Fruit fly (Drosophila melanogaster) whole organism, embryonic: ENCODE measurements around the gene CG5196.

Experiments
- Adf1 ChIP-seq: fragments of 200-800 bp; sonication (Bioruptor generic); IDR thresholded peaks from 2 replicates; pipeline ENCODE4 v1.3.6; 2022; ENCODE audit warnings: missing biosample characterization, missing genetic modification characterization
- Asciz ChIP-seq: fragments of 200-800 bp; sonication (Bioruptor generic); optimal IDR thresholded peaks from 2 replicates; lab custom pipeline; 2017; ENCODE audit warnings: missing biosample characterization, mild to moderate bottlenecking, missing genetic modification characterization, missing genetic modification reagents
- Atf3 ChIP-seq: fragments of 200-800 bp; sonication (Bioruptor generic); optimal IDR thresholded peaks from 3 replicates; lab custom pipeline; 2016; ENCODE audit warnings: missing biosample characterization, missing genetic modification characterization
- Atf6 ChIP-seq: fragments of 200-800 bp; sonication (Bioruptor generic); IDR thresholded peaks from 2 replicates; pipeline ENCODE4 v1.3.6; 2022; ENCODE audit warnings: missing biosample characterization, missing genetic modification characterization
- Awh ChIP-seq: fragments of 200-800 bp; sonication (Bioruptor generic); IDR thresholded peaks from 2 replicates; pipeline ENCODE4, ENCODE4 v1.3.6; 2022; ENCODE audit warnings: missing biosample characterization, missing genetic modification characterization
- B-H2 ChIP-seq: fragments of 200-800 bp; sonication (Bioruptor generic); optimal IDR thresholded peaks from 2 replicates; lab custom pipeline; 2018; ENCODE audit warnings: missing biosample characterization, mild to moderate bottlenecking, missing genetic modification characterization
- Bgb ChIP-seq: fragments of 200-800 bp; sonication (Bioruptor generic); IDR thresholded peaks from 2 replicates; pipeline ENCODE4 v1.3.6; 2022; ENCODE audit warnings: missing biosample characterization, missing genetic modification characterization; ENCODE audit not compliant: partially characterized antibody
- CG10209 ChIP-seq: fragments of 200-800 bp; sonication (Bioruptor generic); optimal IDR thresholded peaks from 3 replicates; lab custom pipeline; 2017; ENCODE audit warnings: missing biosample characterization, mild to moderate bottlenecking, missing genetic modification characterization, missing genetic modification reagents
- CG10321 ChIP-seq: fragments of 200-800 bp; sonication (Bioruptor generic); IDR thresholded peaks from 2 replicates; pipeline ENCODE4 v1.3.6; 2022; ENCODE audit warnings: missing biosample characterization, missing genetic modification characterization
- CG10654 ChIP-seq: fragments of 200-800 bp; sonication (Bioruptor generic); optimal IDR thresholded peaks from 2 replicates; lab custom pipeline; 2016; ENCODE audit warnings: missing biosample characterization, missing genetic modification characterization
- CG12769 ChIP-seq: fragments of 200-800 bp; sonication (Bioruptor generic); optimal IDR thresholded peaks from 2 replicates; lab custom pipeline; 2019; ENCODE audit warnings: missing biosample characterization, mild to moderate bottlenecking, missing genetic modification characterization, moderate library complexity
- CG14860 ChIP-seq: fragments of 200-800 bp; sonication (Bioruptor generic); IDR thresholded peaks from 3 replicates; pipeline ENCODE4 v1.3.6; 2022; ENCODE audit warnings: missing biosample characterization, missing genetic modification characterization; ENCODE audit not compliant: partially characterized antibody
- CG17385 ChIP-seq: fragments of 200-800 bp; sonication (Bioruptor generic); optimal IDR thresholded peaks from 3 replicates; lab custom pipeline; 2018; ENCODE audit warnings: missing biosample characterization, mild to moderate bottlenecking, missing genetic modification characterization
- CG2116 ChIP-seq: fragments of 200-800 bp; sonication (Bioruptor generic); optimal IDR thresholded peaks from 3 replicates; lab custom pipeline; 2018; ENCODE audit warnings: missing biosample characterization, mild to moderate bottlenecking, missing genetic modification characterization
- CG2202 ChIP-seq: fragments of 200-800 bp; sonication (Bioruptor generic); optimal IDR thresholded peaks from 2 replicates; lab custom pipeline; 2018; ENCODE audit warnings: missing biosample characterization, mild to moderate bottlenecking, missing genetic modification characterization
- CG3407 ChIP-seq: fragments of 200-800 bp; sonication (Bioruptor generic); optimal IDR thresholded peaks from 2 replicates; lab custom pipeline; 2018; ENCODE audit warnings: missing biosample characterization, mild to moderate bottlenecking, missing genetic modification characterization
- CG34422 ChIP-seq: fragments of 200-800 bp; sonication (Bioruptor generic); IDR thresholded peaks from 3 replicates; pipeline ENCODE4 v1.3.6; 2022; ENCODE audit warnings: missing biosample characterization, missing genetic modification characterization
- CG4617 ChIP-seq: fragments of 200-800 bp; sonication (Bioruptor generic); optimal IDR thresholded peaks from 3 replicates; lab custom pipeline; 2016; ENCODE audit warnings: missing biosample characterization, missing genetic modification characterization, borderline replicate concordance
- CG7556 ChIP-seq: fragments of 200-800 bp; sonication (Bioruptor generic); optimal IDR thresholded peaks from 2 replicates; lab custom pipeline; 2017; ENCODE audit warnings: missing biosample characterization, mild to moderate bottlenecking, missing genetic modification characterization
- D19B ChIP-seq: fragments of 200-800 bp; sonication (Bioruptor generic); optimal IDR thresholded peaks from 2 replicates; lab custom pipeline; 2017; ENCODE audit warnings: missing biosample characterization, mild to moderate bottlenecking, missing genetic modification characterization
- Dek ChIP-seq: fragments of 200-800 bp; sonication (Bioruptor generic); optimal IDR thresholded peaks from 3 replicates; lab custom pipeline; 2019; ENCODE audit warnings: missing biosample characterization, mild to moderate bottlenecking, missing genetic modification characterization, moderate library complexity
- Dll ChIP-seq: fragments of 200-800 bp; sonication (Bioruptor generic); IDR thresholded peaks from 4 replicates; pipeline ENCODE4 v1.3.6; 2022; ENCODE audit warnings: missing biosample characterization, missing genetic modification characterization; ENCODE audit not compliant: partially characterized antibody
- Ets97D ChIP-seq: fragments of 200-800 bp; sonication (Bioruptor generic); optimal IDR thresholded peaks from 3 replicates; lab custom pipeline; 2016; ENCODE audit warnings: missing biosample characterization, missing genetic modification characterization
- Gsc ChIP-seq: fragments of 200-800 bp; sonication (Bioruptor generic); IDR thresholded peaks from 2 replicates; pipeline ENCODE4 v1.3.6; 2022; ENCODE audit warnings: missing biosample characterization, missing genetic modification characterization
- HHEX ChIP-seq: fragments of 200-800 bp; sonication (Bioruptor generic); optimal IDR thresholded peaks from 3 replicates; lab custom pipeline; 2017; ENCODE audit warnings: missing biosample characterization, mild to moderate bottlenecking, missing genetic modification characterization, missing genetic modification reagents
- HmgD ChIP-seq: fragments of 200-800 bp; sonication (Bioruptor generic); optimal IDR thresholded peaks from 3 replicates; lab custom pipeline; 2016; ENCODE audit warnings: missing biosample characterization, missing genetic modification characterization
- MESR4 ChIP-seq: fragments of 200-800 bp; sonication (Bioruptor generic); optimal IDR thresholded peaks from 2 replicates; lab custom pipeline; 2018; ENCODE audit warnings: missing biosample characterization, mild to moderate bottlenecking, missing genetic modification characterization, moderate library complexity
- Mes4 ChIP-seq: fragments of 200-800 bp; sonication (Bioruptor generic); optimal IDR thresholded peaks from 2 replicates; lab custom pipeline; 2016; ENCODE audit warnings: missing biosample characterization, missing genetic modification characterization
- Myb ChIP-seq: fragments of 200-800 bp; sonication (Bioruptor generic); optimal IDR thresholded peaks from 2 replicates; lab custom pipeline; 2016; ENCODE audit warnings: missing biosample characterization, missing genetic modification characterization
- NK7.1 ChIP-seq: fragments of 200-800 bp; sonication (Bioruptor generic); optimal IDR thresholded peaks from 3 replicates; lab custom pipeline; 2016; ENCODE audit warnings: missing biosample characterization, missing genetic modification characterization
- Stat92E ChIP-seq, 3 experiments: fragments of >200 bp in 2 of 3; fragments of 200-800 bp in 1 of 3; sonication (Bioruptor generic) in 1 of 3; optimal IDR thresholded peaks; 2 replicates each; lab custom pipeline; 2017 to 2019; ENCODE audit warnings: missing biosample characterization in 3 of 3, missing genetic modification characterization in 3 of 3, mild to moderate bottlenecking in 1 of 3, moderate library complexity in 1 of 3
- ato ChIP-seq: fragments of 200-800 bp; sonication (Bioruptor generic); IDR thresholded peaks from 2 replicates; pipeline ENCODE4 v1.3.6; 2022; ENCODE audit warnings: missing biosample characterization, missing genetic modification characterization; ENCODE audit not compliant: partially characterized antibody
- bcd ChIP-seq: fragments of 200-800 bp; sonication (Bioruptor generic); optimal IDR thresholded peaks from 2 replicates; lab custom pipeline; 2017; ENCODE audit warnings: missing biosample characterization, mild to moderate bottlenecking, missing genetic modification characterization
- dpn ChIP-seq, 2 experiments: fragments of 200-800 bp; sonication (Bioruptor generic); optimal IDR thresholded peaks; 3 replicates each; lab custom pipeline; 2016; ENCODE audit warnings: missing biosample characterization in 2 of 2, missing genetic modification characterization in 2 of 2
- gt ChIP-seq: fragments of 200-800 bp; sonication (Bioruptor generic); IDR thresholded peaks from 2 replicates; pipeline ENCODE4 v1.3.6; 2022; ENCODE audit warnings: missing biosample characterization, missing genetic modification characterization
- hb ChIP-seq: fragments of 200-800 bp; sonication (Bioruptor generic); IDR thresholded peaks from 3 replicates; pipeline ENCODE4 v1.3.6; 2022; ENCODE audit warnings: missing biosample characterization, missing genetic modification characterization; ENCODE audit not compliant: partially characterized antibody
- ind ChIP-seq: fragments of 200-800 bp; sonication (Bioruptor generic); optimal IDR thresholded peaks from 3 replicates; lab custom pipeline; 2016; ENCODE audit warnings: missing biosample characterization, missing genetic modification characterization
- jigr1 ChIP-seq: fragments of 200-800 bp; sonication (Bioruptor generic); IDR thresholded peaks from 3 replicates; pipeline ENCODE4 v1.3.6; 2022; ENCODE audit warnings: missing biosample characterization, missing genetic modification characterization
- knrl ChIP-seq: fragments of 200-800 bp; sonication (Bioruptor generic); IDR thresholded peaks from 3 replicates; pipeline ENCODE4 v1.3.6; 2022; ENCODE audit warnings: missing biosample characterization, missing genetic modification characterization; ENCODE audit not compliant: partially characterized antibody
- peb ChIP-seq: fragments of 200-800 bp; sonication (Bioruptor generic); IDR thresholded peaks from 2 replicates; pipeline ENCODE4 v1.3.6; 2022; ENCODE audit warnings: missing biosample characterization, missing genetic modification characterization
- prd ChIP-seq, 3 experiments: fragments of >200 bp in 2 of 3; fragments of 200-800 bp in 1 of 3; sonication (Bioruptor generic) in 1 of 3; optimal IDR thresholded peaks in 2 of 3; IDR thresholded peaks in 1 of 3; 2 replicates in 2 of 3; 3 replicates in 1 of 3; pipeline versions ENCODE4 v1.3.6 to Lab custom; 2017 to 2022; ENCODE audit warnings: missing biosample characterization in 1 of 3, missing genetic modification characterization in 1 of 3
- repo ChIP-seq: fragments of 200-800 bp; sonication (Bioruptor generic); optimal IDR thresholded peaks from 2 replicates; lab custom pipeline; 2016; ENCODE audit warnings: missing biosample characterization, missing genetic modification characterization
- row ChIP-seq: fragments of 200-800 bp; sonication (Bioruptor generic); IDR thresholded peaks from 3 replicates; pipeline ENCODE4 v1.3.6; 2022; ENCODE audit warnings: missing biosample characterization, missing genetic modification characterization
- run ChIP-seq: fragments of 200-800 bp; sonication (Bioruptor generic); optimal IDR thresholded peaks from 3 replicates; lab custom pipeline; 2018; ENCODE audit warnings: missing biosample characterization, mild to moderate bottlenecking, missing genetic modification characterization
- sisA ChIP-seq: fragments of 200-800 bp; sonication (Bioruptor generic); IDR thresholded peaks from 2 replicates; pipeline ENCODE4 v1.3.6; 2022; ENCODE audit warnings: missing biosample characterization, missing genetic modification characterization
- unc-4 ChIP-seq: fragments of 200-800 bp; sonication (Bioruptor generic); IDR thresholded peaks from 2 replicates; pipeline ENCODE4 v1.3.6; 2022; ENCODE audit warnings: missing biosample characterization, missing genetic modification characterization; ENCODE audit not compliant: partially characterized antibody
- vnd ChIP-seq: fragments of 200-800 bp; sonication (Bioruptor generic); IDR thresholded peaks from 3 replicates; pipeline ENCODE4 v1.3.6; 2022; ENCODE audit warnings: missing biosample characterization, missing genetic modification characterization; ENCODE audit not compliant: partially characterized antibody
- wor ChIP-seq: fragments of 200-800 bp; sonication (Bioruptor generic); IDR thresholded peaks from 2 replicates; pipeline ENCODE4 v1.3.6; 2022; ENCODE audit warnings: missing biosample characterization, missing genetic modification characterization
- zen ChIP-seq: fragments of 200-800 bp; sonication (Bioruptor generic); optimal IDR thresholded peaks from 3 replicates; lab custom pipeline; 2018; ENCODE audit warnings: missing biosample characterization, mild to moderate bottlenecking, missing genetic modification characterization, moderate library complexity

Gene CG5196

DNA sequence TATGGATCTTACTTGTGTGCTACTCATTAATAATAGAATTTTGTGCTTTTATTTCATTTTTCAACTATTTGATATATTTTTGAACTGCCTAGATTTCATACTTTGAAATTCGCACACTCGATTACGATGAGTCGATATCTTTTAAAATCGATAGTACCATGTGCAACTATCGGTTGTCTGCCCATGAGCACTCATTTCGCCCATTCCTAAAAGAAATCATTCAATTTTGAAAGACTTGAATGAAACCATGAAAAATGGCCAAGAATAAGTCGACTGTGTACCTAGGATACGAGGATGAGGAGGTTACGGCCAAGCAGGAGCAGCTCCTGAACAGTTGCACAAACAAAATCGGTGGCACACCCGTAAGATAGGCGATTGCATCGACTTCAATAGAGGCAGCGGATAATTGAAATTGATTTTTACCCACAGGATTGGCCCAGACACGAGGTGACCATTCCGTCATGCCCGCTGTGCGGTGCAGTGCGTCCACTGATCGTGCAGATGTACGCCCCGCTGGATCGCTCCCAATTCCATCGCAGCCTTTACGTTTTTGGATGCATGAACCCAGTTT is 48.3 kb downstream of the CG5196 start, which contains the start of gene trus (continued):
- no peak for TF ChIP-seq Dek
- no peak for TF ChIP-seq CG3407 (GFP tag; lab: Kevin White, UChicago)
- no peak for TF ChIP-seq CG34422
- TF ChIP-seq repo (GFP tag; lab: Kevin White, UChicago), result no peak
- TF ChIP-seq Asciz (GFP tag; lab: Kevin White, UChicago), result no peak
- TF ChIP-seq Myb (GFP tag; lab: Kevin White, UChicago), result peak; percentile 44
- TF ChIP-seq Adf1 (GFP tag; lab: Robert Waterston, UW), result no peak
- peak; percentile 50 for TF ChIP-seq CG4617 (GFP tag; lab: Kevin White, UChicago)
- peak; percentile 79 for TF ChIP-seq CG2116 (GFP tag; lab: Kevin White, UChicago)
- no peak for TF ChIP-seq CG10321
- no peak for TF ChIP-seq CG2202 (tag; lab: Kevin White, UChicago)
- TF ChIP-seq dpn (GFP tag; optimal IDR thresholded peaks at IDR 0.05; lab: Kevin White, UChicago), result no peak
- no peak for TF ChIP-seq CG10654 (GFP tag; lab: Kevin White, UChicago)
- peak; percentile 77; the same call in 2 of the 3 replicates for TF ChIP-seq knrl (GFP tag; lab: Robert Waterston, UW)
- TF ChIP-seq Mes4 (GFP tag; lab: Kevin White, UChicago), result no peak
- TF ChIP-seq Awh (GFP tag; lab: Robert Waterston, UW), result no peak
- no peak for TF ChIP-seq prd (optimal IDR thresholded peaks at IDR 0.05; lab: Kevin White, UChicago)
- TF ChIP-seq prd (GFP tag; IDR thresholded peaks at IDR 0.05; lab: Robert Waterston, UW), result no peak
- no peak for TF ChIP-seq Gsc
- TF ChIP-seq B-H2 (GFP tag; lab: Kevin White, UChicago), result peak; percentile 11
- no peak for TF ChIP-seq ind (GFP tag; lab: Kevin White, UChicago)
- TF ChIP-seq zen (tag; lab: Kevin White, UChicago), result peak; percentile 7
- TF ChIP-seq ato, result peak; percentile 89
- no peak for TF ChIP-seq jigr1
- no peak for TF ChIP-seq CG17385
- no peak for TF ChIP-seq bcd
- TF ChIP-seq Dll (GFP tag; lab: Robert Waterston, UW), result peak; percentile 92
- TF ChIP-seq unc-4 (GFP tag; lab: Robert Waterston, UW), result peak; percentile 91
- peak; percentile 76 for TF ChIP-seq vnd (GFP tag; lab: Robert Waterston, UW)
- no peak for TF ChIP-seq D19B (GFP tag; lab: Kevin White, UChicago)
- no peak for TF ChIP-seq wor (GFP tag; lab: Robert Waterston, UW)
- TF ChIP-seq Ets97D, result peak; percentile 4
- TF ChIP-seq Stat92E (GFP tag; optimal IDR thresholded peaks at IDR 0.05; lab: Kevin White, UChicago), result peak in 1 of 3 experiments; percentile 9
- TF ChIP-seq peb (GFP tag; lab: Robert Waterston, UW), result no peak
- peak; percentile 76 for TF ChIP-seq CG14860
- no peak for TF ChIP-seq CG12769 (tag; lab: Kevin White, UChicago)
- TF ChIP-seq HHEX (GFP tag; lab: Kevin White, UChicago), result no peak
- no peak for TF ChIP-seq run (tag; lab: Kevin White, UChicago)
- peak; percentile 70; the same call in 2 of the 3 replicates for TF ChIP-seq hb (GFP tag; lab: Robert Waterston, UW)
- no peak for TF ChIP-seq CG10209 (GFP tag; lab: Kevin White, UChicago)
- no peak; the same call in 2 of the 3 replicates for TF ChIP-seq row (GFP tag; lab: Robert Waterston, UW)
- TF ChIP-seq Atf6 (GFP tag; lab: Robert Waterston, UW), result no peak
- no peak for TF ChIP-seq HmgD (GFP tag; lab: Kevin White, UChicago)
- no peak for TF ChIP-seq sisA (GFP tag; lab: Robert Waterston, UW)
- no peak for TF ChIP-seq CG7556 (GFP tag; lab: Kevin White, UChicago)
- no peak for TF ChIP-seq gt (GFP tag; lab: Robert Waterston, UW)
- peak; percentile 79 for TF ChIP-seq MESR4 (GFP tag; lab: Kevin White, UChicago)
- peak; percentile 89 for TF ChIP-seq Bgb (GFP tag; lab: Robert Waterston, UW)
- no peak for TF ChIP-seq Atf3 (GFP tag; lab: Kevin White, UChicago)
- TF ChIP-seq NK7.1 (GFP tag; lab: Kevin White, UChicago), result no peak
